Worm (Caenorhabditis elegans) whole organism, young adult: Measurements from ENCODE around the gene srg-13.

Experiments
- B0336.3 ChIP-seq: fragments of 200-800 bp; sonication (Bioruptor generic); IDR thresholded peaks from 2 replicates; pipeline ENCODE4 v1.3.6; 2022; ENCODE audit warnings: missing genetic modification characterization, missing compliant biosample characterization
- F10E7.11 ChIP-seq: sonication (generic microtip); optimal IDR thresholded peaks from 2 replicates; lab custom pipeline; 2017; ENCODE audit warnings: mild to moderate bottlenecking, missing genetic modification characterization, moderate library complexity, missing compliant biosample characterization
- F52B5.7 ChIP-seq: sonication (generic microtip); optimal IDR thresholded peaks from 2 replicates; lab custom pipeline; 2016; ENCODE audit warnings: mild to moderate bottlenecking, missing genetic modification characterization, missing compliant biosample characterization
- K12H6.12 ChIP-seq: fragments of 200-800 bp; sonication (Bioruptor generic); optimal IDR thresholded peaks from 2 replicates; lab custom pipeline; 2018; ENCODE audit warnings: mild to moderate bottlenecking, missing genetic modification characterization, missing compliant biosample characterization
- T26A5.8 ChIP-seq: sonication (generic microtip); optimal IDR thresholded peaks from 2 replicates; lab custom pipeline; 2016; ENCODE audit warnings: missing genetic modification characterization, missing compliant biosample characterization
- Y53F4B.3 ChIP-seq: fragments of 200-800 bp; sonication (Bioruptor generic); IDR thresholded peaks from 2 replicates; pipeline ENCODE4 v1.3.6; 2022; ENCODE audit warnings: missing genetic modification reagents, missing genetic modification characterization, missing compliant biosample characterization
- ZK185.1 ChIP-seq: sonication (generic microtip); optimal IDR thresholded peaks from 2 replicates; lab custom pipeline; 2016; ENCODE audit warnings: mild to moderate bottlenecking, missing genetic modification characterization, missing compliant biosample characterization; ENCODE audit not compliant: poor library complexity, severe bottlenecking
- athp-1 ChIP-seq: sonication (generic microtip); optimal IDR thresholded peaks from 2 replicates; lab custom pipeline; 2017; ENCODE audit warnings: mild to moderate bottlenecking, missing genetic modification characterization, missing compliant biosample characterization
- cebp-2 ChIP-seq: fragments of 200-800 bp; sonication (Bioruptor generic); IDR thresholded peaks from 2 replicates; pipeline ENCODE4 v1.3.6; 2022; ENCODE audit warnings: missing genetic modification characterization, missing compliant biosample characterization
- ceh-100 ChIP-seq: fragments of 200-800 bp; sonication (Bioruptor generic); IDR thresholded peaks from 2 replicates; pipeline ENCODE4 v1.3.6; 2022; ENCODE audit warnings: missing genetic modification reagents, missing genetic modification characterization, missing compliant biosample characterization
- ceh-40 ChIP-seq: fragments of 200-800 bp; sonication (Bioruptor generic); IDR thresholded peaks from 2 replicates; pipeline ENCODE4 v1.3.6; 2022; ENCODE audit warnings: missing genetic modification characterization, missing compliant biosample characterization
- die-1 ChIP-seq: sonication (generic microtip); optimal IDR thresholded peaks from 2 replicates; lab custom pipeline; 2016; ENCODE audit warnings: missing genotype, mild to moderate bottlenecking, missing genetic modification characterization, missing compliant biosample characterization
- dox-1 ChIP-seq: fragments of 200-800 bp; sonication (Bioruptor generic); IDR thresholded peaks from 2 replicates; pipeline ENCODE4 v1.3.6; 2022; ENCODE audit warnings: missing genetic modification reagents, missing genetic modification characterization, missing compliant biosample characterization
- efl-1 ChIP-seq: fragments of 150-350 bp; optimal IDR thresholded peaks from 2 replicates; lab custom pipeline; 2014; ENCODE audit warnings: missing biosample characterization, missing genetic modification reagents, missing genetic modification characterization
- egrh-3 ChIP-seq: fragments of 200-800 bp; sonication (Bioruptor generic); IDR thresholded peaks from 2 replicates; pipeline ENCODE4 v1.3.6; 2022; ENCODE audit warnings: missing genetic modification reagents, missing genetic modification characterization, missing compliant biosample characterization
- ets-4 ChIP-seq: fragments of 200-800 bp; sonication (Bioruptor generic); optimal IDR thresholded peaks from 2 replicates; lab custom pipeline; 2018; ENCODE audit warnings: mild to moderate bottlenecking, missing genetic modification characterization, missing compliant biosample characterization
- him-1 ChIP-seq: sonication (generic microtip); optimal IDR thresholded peaks from 2 replicates; lab custom pipeline; 2016; ENCODE audit warnings: missing genotype, missing genetic modification reagents, missing genetic modification characterization, missing compliant biosample characterization
- hlh-26 ChIP-seq: fragments of 200-800 bp; sonication (Bioruptor generic); conservative IDR thresholded peaks from 2 replicates; pipeline ENCODE4 v1.3.6; 2022; ENCODE audit warnings: missing genetic modification reagents, missing genetic modification characterization, missing compliant biosample characterization
- hmg-1.2 ChIP-seq: fragments of 200-800 bp; sonication (Bioruptor generic); IDR thresholded peaks from 2 replicates; pipeline ENCODE4 v1.3.6; 2022; ENCODE audit warnings: missing genetic modification reagents, missing genetic modification characterization, missing compliant biosample characterization
- hsf-1 ChIP-seq: fragments of 200-800 bp; sonication (Bioruptor generic); IDR thresholded peaks from 2 replicates; pipeline ENCODE4 v1.3.6; 2022; ENCODE audit warnings: missing genetic modification reagents, missing genetic modification characterization, missing compliant biosample characterization
- lag-1 ChIP-seq: fragments of 200-800 bp; sonication (Bioruptor generic); IDR thresholded peaks from 2 replicates; pipeline ENCODE4 v1.3.6; 2022; ENCODE audit warnings: missing genetic modification reagents, missing genetic modification characterization, missing compliant biosample characterization
- lir-1 ChIP-seq: fragments of 200-800 bp; sonication (Bioruptor generic); conservative IDR thresholded peaks from 2 replicates; pipeline ENCODE4 v1.3.6; 2022; ENCODE audit warnings: missing genetic modification reagents, missing genetic modification characterization, missing compliant biosample characterization
- madf-10 ChIP-seq: sonication (generic microtip); optimal IDR thresholded peaks from 2 replicates; lab custom pipeline; 2016; ENCODE audit warnings: mild to moderate bottlenecking, missing genetic modification characterization, missing compliant biosample characterization
- madf-3 ChIP-seq: fragments of 200-800 bp; sonication (Bioruptor generic); IDR thresholded peaks from 2 replicates; pipeline ENCODE4 v1.3.6; 2022; ENCODE audit warnings: missing genetic modification reagents, missing genetic modification characterization, missing compliant biosample characterization
- madf-6 ChIP-seq: fragments of 200-800 bp; sonication (Bioruptor generic); IDR thresholded peaks from 2 replicates; pipeline ENCODE4 v1.3.6; 2022; ENCODE audit warnings: missing genetic modification reagents, missing genetic modification characterization, missing compliant biosample characterization
- mel-28 ChIP-seq: sonication (generic microtip); optimal IDR thresholded peaks from 2 replicates; lab custom pipeline; 2016; ENCODE audit warnings: borderline replicate concordance, mild to moderate bottlenecking, missing genetic modification characterization, missing compliant biosample characterization
- nfya-1 ChIP-seq: sonication (generic microtip); optimal IDR thresholded peaks from 2 replicates; lab custom pipeline; 2017; ENCODE audit warnings: antibody characterized with exemption, missing compliant biosample characterization, missing genetic modification characterization, borderline replicate concordance; ENCODE audit not compliant: insufficient read depth
- nhr-120 ChIP-seq: fragments of 200-800 bp; sonication (Bioruptor generic); IDR thresholded peaks from 2 replicates; pipeline ENCODE4 v1.3.6; 2022; ENCODE audit warnings: missing genetic modification characterization, missing compliant biosample characterization
- nhr-179 ChIP-seq: sonication (generic microtip); optimal IDR thresholded peaks from 2 replicates; lab custom pipeline; 2016; ENCODE audit warnings: mild to moderate bottlenecking, missing genetic modification characterization, missing compliant biosample characterization
- nhr-80 ChIP-seq: sonication (generic microtip); optimal IDR thresholded peaks from 2 replicates; lab custom pipeline; 2016; ENCODE audit warnings: missing genetic modification characterization, missing compliant biosample characterization
- pbrm-1 ChIP-seq: fragments of 200-800 bp; sonication (Bioruptor generic); IDR thresholded peaks from 2 replicates; pipeline ENCODE4 v1.3.6; 2022; ENCODE audit warnings: missing genetic modification reagents, missing genetic modification characterization, missing compliant biosample characterization
- repo-1 ChIP-seq: sonication (generic microtip); optimal IDR thresholded peaks from 2 replicates; lab custom pipeline; 2017; ENCODE audit warnings: mild to moderate bottlenecking, missing genetic modification characterization, missing compliant biosample characterization
- sdz-38 ChIP-seq: sonication (generic microtip); optimal IDR thresholded peaks from 2 replicates; lab custom pipeline; 2016; ENCODE audit warnings: missing genotype, missing genetic modification characterization, missing compliant biosample characterization
- sea-2 ChIP-seq: fragments of 200-800 bp; sonication (Bioruptor generic); IDR thresholded peaks from 2 replicates; pipeline ENCODE4 v1.3.6; 2022; ENCODE audit warnings: missing genetic modification characterization, missing compliant biosample characterization
- snpc-1.1 ChIP-seq: sonication (generic microtip); optimal IDR thresholded peaks from 2 replicates; lab custom pipeline; 2017; ENCODE audit warnings: missing genetic modification characterization, mild to moderate bottlenecking, missing compliant biosample characterization, antibody characterized with exemption, moderate library complexity, missing genotype, missing genetic modification reagents; ENCODE audit not compliant: insufficient read depth
- snpc-3.4 ChIP-seq: sonication (generic microtip); optimal IDR thresholded peaks from 2 replicates; lab custom pipeline; 2017; ENCODE audit warnings: missing genetic modification characterization, mild to moderate bottlenecking, missing compliant biosample characterization, antibody characterized with exemption, moderate library complexity, missing genotype, missing genetic modification reagents
- snpc-4 ChIP-seq, 5 experiments: fragments of 150-350 bp in 1 of 5; sonication (generic microtip) in 4 of 5; optimal IDR thresholded peaks; 2 replicates each; lab custom pipeline; 2014 to 2018; ENCODE audit warnings: missing genetic modification characterization in 5 of 5, missing biosample characterization in 3 of 5, antibody characterized with exemption in 2 of 5, mild to moderate bottlenecking in 2 of 5, missing compliant biosample characterization in 2 of 5, missing genotype in 2 of 5, moderate library complexity in 2 of 5, missing genetic modification reagents in 1 of 5
- somi-1 ChIP-seq: fragments of 200-800 bp; sonication (Bioruptor generic); optimal IDR thresholded peaks from 2 replicates; lab custom pipeline; 2018; ENCODE audit warnings: mild to moderate bottlenecking, missing genetic modification characterization, missing compliant biosample characterization
- sptf-2 ChIP-seq: fragments of 200-800 bp; sonication (Bioruptor generic); optimal IDR thresholded peaks from 2 replicates; lab custom pipeline; 2018; ENCODE audit warnings: mild to moderate bottlenecking, missing genetic modification characterization, missing compliant biosample characterization
- unc-130 ChIP-seq: sonication (generic microtip); optimal IDR thresholded peaks from 2 replicates; lab custom pipeline; 2016; ENCODE audit warnings: missing genetic modification reagents, missing genetic modification characterization, missing compliant biosample characterization
- unc-62 ChIP-seq: fragments of 150-350 bp; optimal IDR thresholded peaks from 2 replicates; lab custom pipeline; 2014; ENCODE audit warnings: missing biosample characterization, missing genetic modification reagents, missing genetic modification characterization
- xnd-1 ChIP-seq: sonication (generic microtip); optimal IDR thresholded peaks from 2 replicates; lab custom pipeline; 2016; ENCODE audit warnings: missing genotype, missing genetic modification reagents, missing genetic modification characterization, missing compliant biosample characterization
- ztf-18 ChIP-seq: sonication (generic microtip); optimal IDR thresholded peaks from 2 replicates; lab custom pipeline; 2016; ENCODE audit warnings: missing genotype, mild to moderate bottlenecking, missing genetic modification characterization, missing compliant biosample characterization
- ztf-22 ChIP-seq: fragments of 200-800 bp; sonication (Bioruptor generic); optimal IDR thresholded peaks from 2 replicates; lab custom pipeline; 2018; ENCODE audit warnings: mild to moderate bottlenecking, missing genetic modification characterization, moderate library complexity, missing compliant biosample characterization
- ztf-25 ChIP-seq: fragments of 200-800 bp; sonication (Bioruptor generic); IDR thresholded peaks from 2 replicates; pipeline ENCODE4 v1.3.6; 2022; ENCODE audit warnings: missing genetic modification reagents, missing genetic modification characterization, missing compliant biosample characterization
- ztf-26 ChIP-seq: sonication (generic microtip); optimal IDR thresholded peaks from 2 replicates; lab custom pipeline; 2017; ENCODE audit warnings: missing genetic modification characterization, missing compliant biosample characterization
- ztf-28 ChIP-seq: fragments of 200-800 bp; sonication (Bioruptor generic); IDR thresholded peaks from 2 replicates; pipeline ENCODE4 v1.3.6; 2022; ENCODE audit warnings: missing genetic modification reagents, missing genetic modification characterization, missing compliant biosample characterization
- ztf-6 ChIP-seq: fragments of 200-800 bp; sonication (Bioruptor generic); IDR thresholded peaks from 2 replicates; pipeline ENCODE4 v1.3.6; 2022; ENCODE audit warnings: missing genetic modification reagents, missing genetic modification characterization, missing compliant biosample characterization

srg-13 gene

ce11 chrIII:4689595-4689994 is 17.5 kb downstream of the srg-13 start (continued):
- TF ChIP-seq him-1 (tag; lab: Kevin White, UChicago) (peak; percentile 88), ztf-6 (GFP tag; lab: Robert Waterston, UW) (no peak), nhr-120 (GFP tag; lab: Robert Waterston, UW) (0 out of 2 replicates have a peak, but pooled peaks have one; percentile 55), ets-4 (peak; percentile 77), B0336.3 (GFP tag; lab: Robert Waterston, UW) (peak; percentile 71), unc-62 (GFP tag; lab: Kevin White, UChicago) (peak; percentile 26), ztf-22 (peak; percentile 53), efl-1 (GFP tag; lab: Kevin White, UChicago) (peak; percentile 40), athp-1 (peak; percentile 94), hmg-1.2 (GFP tag; lab: Robert Waterston, UW) (peak; percentile 71), egrh-3 (GFP tag; lab: Robert Waterston, UW) (peak; percentile 28; the same call in 1 of the 2 replicates), madf-10 (peak; percentile 74), xnd-1 (tag; lab: Kevin White, UChicago) (peak; percentile 26), ztf-26 (peak; percentile 4), sptf-2 (GFP tag; lab: Kevin White, UChicago) (peak; percentile 87), K12H6.12 (tag; lab: Kevin White, UChicago) (peak; percentile 61), hsf-1 (GFP tag; lab: Robert Waterston, UW) (peak; percentile 59; the same call in 1 of the 2 replicates), sea-2 (GFP tag; lab: Robert Waterston, UW) (no peak), repo-1 (tag; lab: Kevin White, UChicago) (peak; percentile 83), unc-130 (GFP tag; lab: Kevin White, UChicago) (peak; percentile 76), madf-6 (GFP tag; lab: Robert Waterston, UW) (peak; percentile 74; the same call in 1 of the 2 replicates), Y53F4B.3 (peak; percentile 74; the same call in 1 of the 2 replicates), dox-1 (GFP tag; lab: Robert Waterston, UW) (peak; percentile 87), F10E7.11 (tag; lab: Kevin White, UChicago) (peak; percentile 62), ceh-100 (GFP tag; lab: Robert Waterston, UW) (0 out of 2 replicates have a peak, but pooled peaks have one; percentile 28), nhr-179 (tag; lab: Kevin White, UChicago) (no peak), ztf-28 (GFP tag; lab: Robert Waterston, UW) (peak; percentile 91), ztf-25 (peak; percentile 88; the same call in 1 of the 2 replicates), hlh-26 (GFP tag; lab: Robert Waterston, UW) (no peak), pbrm-1 (peak; percentile 66), ceh-40 (peak; percentile 76; the same call in 1 of the 2 replicates), ztf-18 (tag; lab: Kevin White, UChicago) (peak; percentile 89), mel-28 (tag; lab: Kevin White, UChicago) (no peak), die-1 (tag; lab: Kevin White, UChicago) (peak; percentile 95), F52B5.7 (peak; percentile 91), madf-3 (GFP tag; lab: Robert Waterston, UW) (no peak), snpc-1.1 (tag; lab: Kevin White, UChicago) (peak; percentile 69), lag-1 (GFP tag; lab: Robert Waterston, UW) (no peak), sdz-38 (no peak), nhr-80 (peak; percentile 70), T26A5.8 (tag; lab: Kevin White, UChicago) (peak; percentile 79), somi-1 (peak; percentile 51), snpc-4 (GFP tag; optimal IDR thresholded peaks at IDR 0.05; lab: Kevin White, UChicago) (peak; percentile 78), snpc-4 (tag; optimal IDR thresholded peaks at IDR 0.05; lab: Kevin White, UChicago) (peak in 3 of 4 experiments; percentile 2 to 66 (median 42)), lir-1 (GFP tag; lab: Robert Waterston, UW) (no peak; the same call in 1 of the 2 replicates), ZK185.1 (tag; lab: Kevin White, UChicago) (peak; percentile 85), nfya-1 (tag; lab: Kevin White, UChicago) (no peak), snpc-3.4 (tag; lab: Kevin White, UChicago) (peak; percentile 91), cebp-2 (GFP tag; lab: Robert Waterston, UW) (peak; percentile 96)
